Worm (Caenorhabditis elegans) whole organism, late embryonic: Measurements from ENCODE around the gene C24H11.1.

Source experiments
- C08G9.2 ChIP-seq: sonication (generic microtip); optimal IDR thresholded peaks from 2 replicates; lab custom pipeline; 2016; ENCODE audit warnings: mild to moderate bottlenecking, missing genetic modification characterization, moderate library complexity, missing compliant biosample characterization
- C38D4.7 ChIP-seq: fragments of 200-800 bp; sonication (Bioruptor generic); optimal IDR thresholded peaks from 2 replicates; lab custom pipeline; 2018; ENCODE audit warnings: mild to moderate bottlenecking, missing genetic modification characterization, moderate library complexity, missing compliant biosample characterization
- F13H6.1 ChIP-seq: sonication (generic microtip); optimal IDR thresholded peaks from 2 replicates; lab custom pipeline; 2016; ENCODE audit warnings: missing genetic modification characterization, missing compliant biosample characterization
- T23F11.4 ChIP-seq: fragments of 200-800 bp; sonication (Bioruptor generic); optimal IDR thresholded peaks from 2 replicates; lab custom pipeline; 2018; ENCODE audit warnings: mild to moderate bottlenecking, missing genetic modification characterization, missing compliant biosample characterization
- Y22D7AL.16 ChIP-seq: sonication (generic microtip); optimal IDR thresholded peaks from 2 replicates; lab custom pipeline; 2016; ENCODE audit warnings: missing genetic modification characterization, missing compliant biosample characterization
- ahr-1 ChIP-seq: sonication (generic microtip); optimal IDR thresholded peaks from 2 replicates; lab custom pipeline; 2016; ENCODE audit warnings: missing genetic modification characterization, missing compliant biosample characterization
- ceh-14 ChIP-seq: sonication (generic microtip); optimal IDR thresholded peaks from 2 replicates; lab custom pipeline; 2016; ENCODE audit warnings: missing genotype, missing genetic modification characterization, missing compliant biosample characterization
- ceh-18 ChIP-seq: sonication (generic microtip); optimal IDR thresholded peaks from 2 replicates; lab custom pipeline; 2016; ENCODE audit warnings: missing genetic modification characterization, missing compliant biosample characterization
- ceh-19 ChIP-seq: fragments of 200-800 bp; sonication (Bioruptor generic); optimal IDR thresholded peaks from 2 replicates; lab custom pipeline; 2018; ENCODE audit warnings: mild to moderate bottlenecking, missing genetic modification characterization, missing compliant biosample characterization
- ceh-2 ChIP-seq: sonication (generic microtip); optimal IDR thresholded peaks from 2 replicates; lab custom pipeline; 2016; ENCODE audit warnings: missing genotype, missing genetic modification characterization, missing compliant biosample characterization
- ceh-22 ChIP-seq: sonication (generic microtip); optimal IDR thresholded peaks from 2 replicates; lab custom pipeline; 2017; ENCODE audit warnings: missing biosample characterization, missing genetic modification characterization
- ceh-30 ChIP-seq: fragments of 150-350 bp; optimal IDR thresholded peaks from 2 replicates; lab custom pipeline; 2014; ENCODE audit warnings: missing biosample characterization, missing genetic modification characterization
- ceh-31 ChIP-seq: sonication (generic microtip); optimal IDR thresholded peaks from 2 replicates; lab custom pipeline; 2016; ENCODE audit warnings: missing genetic modification characterization, missing compliant biosample characterization
- ceh-34 ChIP-seq: sonication (generic microtip); optimal IDR thresholded peaks from 2 replicates; lab custom pipeline; 2016; ENCODE audit warnings: mild to moderate bottlenecking, missing genetic modification characterization, missing compliant biosample characterization
- ceh-45 ChIP-seq: fragments of 200-800 bp; sonication (Bioruptor generic); IDR thresholded peaks from 2 replicates; pipeline ENCODE4 v1.3.6; 2022; ENCODE audit warnings: missing genetic modification reagents, missing genetic modification characterization, missing compliant biosample characterization
- ceh-48 ChIP-seq: sonication (generic microtip); optimal IDR thresholded peaks from 2 replicates; lab custom pipeline; 2016; ENCODE audit warnings: missing genetic modification characterization, inconsistent platforms, missing compliant biosample characterization
- ceh-6 ChIP-seq: fragments of 200-800 bp; sonication (Bioruptor generic); optimal IDR thresholded peaks from 2 replicates; lab custom pipeline; 2018; ENCODE audit warnings: mild to moderate bottlenecking, missing genetic modification characterization, missing compliant biosample characterization
- ceh-9 ChIP-seq: sonication (generic microtip); optimal IDR thresholded peaks from 2 replicates; lab custom pipeline; 2016; ENCODE audit warnings: mild to moderate bottlenecking, missing genetic modification characterization, inconsistent platforms, missing compliant biosample characterization
- che-1 ChIP-seq: sonication (generic microtip); optimal IDR thresholded peaks from 2 replicates; lab custom pipeline; 2016; ENCODE audit warnings: mild to moderate bottlenecking, missing genetic modification characterization, missing compliant biosample characterization
- dmd-4 ChIP-seq: sonication (generic microtip); optimal IDR thresholded peaks from 2 replicates; lab custom pipeline; 2016; ENCODE audit warnings: borderline replicate concordance, missing genetic modification characterization, missing compliant biosample characterization
- dve-1 ChIP-seq: sonication (generic microtip); optimal IDR thresholded peaks from 2 replicates; lab custom pipeline; 2017; ENCODE audit warnings: antibody characterized with exemption, mild to moderate bottlenecking, missing genetic modification characterization, missing compliant biosample characterization
- elt-2 ChIP-seq: sonication (generic microtip); optimal IDR thresholded peaks from 2 replicates; lab custom pipeline; 2016; ENCODE audit warnings: missing genetic modification reagents, missing genetic modification characterization, missing compliant biosample characterization
- elt-4 ChIP-seq: sonication (generic microtip); optimal IDR thresholded peaks from 2 replicates; lab custom pipeline; 2016; ENCODE audit warnings: missing genetic modification characterization, missing compliant biosample characterization
- eyg-1 ChIP-seq: sonication (generic microtip); optimal IDR thresholded peaks from 2 replicates; lab custom pipeline; 2016; ENCODE audit warnings: missing genotype, missing genetic modification characterization, missing compliant biosample characterization
- fax-1 ChIP-seq: sonication (generic microtip); optimal IDR thresholded peaks from 2 replicates; lab custom pipeline; 2016; ENCODE audit warnings: missing genotype, missing genetic modification characterization, missing compliant biosample characterization
- fkh-10 ChIP-seq: fragments of 150-350 bp; optimal IDR thresholded peaks from 2 replicates; lab custom pipeline; 2014; ENCODE audit warnings: missing biosample characterization, missing genetic modification reagents, missing genetic modification characterization
- hlh-15 ChIP-seq: sonication (generic microtip); optimal IDR thresholded peaks from 2 replicates; lab custom pipeline; 2016; ENCODE audit warnings: missing genetic modification characterization, missing compliant biosample characterization
- hlh-30 ChIP-seq: sonication (generic microtip); optimal IDR thresholded peaks from 2 replicates; lab custom pipeline; 2017; ENCODE audit warnings: antibody characterized with exemption, missing genetic modification characterization, missing compliant biosample characterization; ENCODE audit not compliant: insufficient read depth
- hlh-6 ChIP-seq: sonication (generic microtip); optimal IDR thresholded peaks from 2 replicates; lab custom pipeline; 2016; ENCODE audit warnings: missing genotype, missing genetic modification characterization, missing compliant biosample characterization
- hlh-8 ChIP-seq: sonication (generic microtip); optimal IDR thresholded peaks from 2 replicates; lab custom pipeline; 2016; ENCODE audit warnings: missing genotype, missing genetic modification characterization, missing compliant biosample characterization
- lim-6 ChIP-seq: sonication (generic microtip); optimal IDR thresholded peaks from 2 replicates; lab custom pipeline; 2016; ENCODE audit warnings: missing genetic modification characterization, missing compliant biosample characterization
- madf-2 ChIP-seq: sonication (generic microtip); optimal IDR thresholded peaks from 2 replicates; lab custom pipeline; 2017; ENCODE audit warnings: missing genetic modification characterization, missing compliant biosample characterization
- nfya-1 ChIP-seq: sonication (generic microtip); optimal IDR thresholded peaks from 2 replicates; lab custom pipeline; 2017; ENCODE audit warnings: missing genetic modification characterization, mild to moderate bottlenecking, missing compliant biosample characterization, antibody characterized with exemption, moderate library complexity
- nhr-11 ChIP-seq: fragments of 150-350 bp; optimal IDR thresholded peaks from 2 replicates; lab custom pipeline; 2014; ENCODE audit warnings: missing biosample characterization, missing genetic modification characterization
- nhr-232 ChIP-seq: sonication (generic microtip); optimal IDR thresholded peaks from 2 replicates; lab custom pipeline; 2016; ENCODE audit warnings: missing genetic modification characterization, missing compliant biosample characterization
- npax-4 ChIP-seq: sonication (generic microtip); optimal IDR thresholded peaks from 2 replicates; lab custom pipeline; 2016; ENCODE audit warnings: missing genetic modification characterization, missing compliant biosample characterization
- odd-2 ChIP-seq: sonication (generic microtip); optimal IDR thresholded peaks from 2 replicates; lab custom pipeline; 2017; ENCODE audit warnings: antibody characterized with exemption, mild to moderate bottlenecking, missing genetic modification characterization, missing compliant biosample characterization
- pag-3 ChIP-seq: sonication (generic microtip); optimal IDR thresholded peaks from 2 replicates; lab custom pipeline; 2016; ENCODE audit warnings: missing compliant biosample characterization, missing genetic modification characterization, borderline replicate concordance
- pat-9 ChIP-seq: fragments of 200-800 bp; sonication (Bioruptor generic); optimal IDR thresholded peaks from 2 replicates; lab custom pipeline; 2018; ENCODE audit warnings: mild to moderate bottlenecking, missing genetic modification characterization, moderate library complexity, missing compliant biosample characterization
- pha-2 ChIP-seq: sonication (generic microtip); optimal IDR thresholded peaks from 2 replicates; lab custom pipeline; 2017; ENCODE audit warnings: mild to moderate bottlenecking, missing genetic modification characterization, missing compliant biosample characterization
- pha-4 ChIP-seq: fragments of 150-350 bp; optimal IDR thresholded peaks from 2 replicates; lab custom pipeline; 2018; ENCODE audit warnings: missing biosample characterization, missing genetic modification reagents, missing genetic modification characterization
- ref-2 ChIP-seq: sonication (generic microtip); optimal IDR thresholded peaks from 2 replicates; lab custom pipeline; 2016; ENCODE audit warnings: missing genetic modification characterization, missing compliant biosample characterization
- rnt-1 ChIP-seq: sonication (generic microtip); optimal IDR thresholded peaks from 2 replicates; lab custom pipeline; 2016; ENCODE audit warnings: missing genetic modification characterization, missing compliant biosample characterization
- sdc-2 ChIP-seq: sonication (generic microtip); optimal IDR thresholded peaks from 2 replicates; lab custom pipeline; 2016; ENCODE audit warnings: missing genotype, missing genetic modification characterization, missing compliant biosample characterization
- sox-4 ChIP-seq: sonication (generic microtip); optimal IDR thresholded peaks from 2 replicates; lab custom pipeline; 2017; ENCODE audit warnings: mild to moderate bottlenecking, missing genetic modification characterization, inconsistent platforms, missing compliant biosample characterization
- syd-9 ChIP-seq: sonication (generic microtip); optimal IDR thresholded peaks from 2 replicates; lab custom pipeline; 2016; ENCODE audit warnings: mild to moderate bottlenecking, missing genetic modification characterization, moderate library complexity, missing compliant biosample characterization
- tbx-2 ChIP-seq: sonication (generic microtip); optimal IDR thresholded peaks from 2 replicates; lab custom pipeline; 2016; ENCODE audit warnings: missing genetic modification characterization, missing compliant biosample characterization
- ttx-3 ChIP-seq: sonication (generic microtip); optimal IDR thresholded peaks from 2 replicates; lab custom pipeline; 2016; ENCODE audit warnings: missing genetic modification reagents, missing genetic modification characterization, missing compliant biosample characterization
- unc-3 ChIP-seq, 2 experiments: fragments of 200-800 bp in 1 of 2; sonication (Bioruptor generic) in 1 of 2; sonication (generic microtip) in 1 of 2; conservative IDR thresholded peaks in 1 of 2; optimal IDR thresholded peaks in 1 of 2; 2 replicates each; pipeline versions ENCODE4 v1.3.6 to Lab custom; 2016 to 2022; ENCODE audit warnings: missing compliant biosample characterization in 2 of 2, missing genetic modification characterization in 2 of 2, missing genetic modification reagents in 1 of 2
- unc-42 ChIP-seq: sonication (generic microtip); optimal IDR thresholded peaks from 2 replicates; lab custom pipeline; 2016; ENCODE audit warnings: missing genotype, missing genetic modification characterization, missing compliant biosample characterization
- unc-55 ChIP-seq: sonication (generic microtip); optimal IDR thresholded peaks from 2 replicates; lab custom pipeline; 2017; ENCODE audit warnings: missing biosample characterization, missing genetic modification reagents, missing genetic modification characterization
- unc-86 ChIP-seq: sonication (generic microtip); optimal IDR thresholded peaks from 2 replicates; lab custom pipeline; 2016; ENCODE audit warnings: missing genetic modification characterization, missing compliant biosample characterization
- zip-5 ChIP-seq: sonication (generic microtip); optimal IDR thresholded peaks from 2 replicates; lab custom pipeline; 2016; ENCODE audit warnings: missing genetic modification characterization, missing compliant biosample characterization
- ztf-16 ChIP-seq: sonication (generic microtip); optimal IDR thresholded peaks from 2 replicates; lab custom pipeline; 2017; ENCODE audit warnings: missing genetic modification characterization, missing compliant biosample characterization

C24H11.1 gene

DNA sequence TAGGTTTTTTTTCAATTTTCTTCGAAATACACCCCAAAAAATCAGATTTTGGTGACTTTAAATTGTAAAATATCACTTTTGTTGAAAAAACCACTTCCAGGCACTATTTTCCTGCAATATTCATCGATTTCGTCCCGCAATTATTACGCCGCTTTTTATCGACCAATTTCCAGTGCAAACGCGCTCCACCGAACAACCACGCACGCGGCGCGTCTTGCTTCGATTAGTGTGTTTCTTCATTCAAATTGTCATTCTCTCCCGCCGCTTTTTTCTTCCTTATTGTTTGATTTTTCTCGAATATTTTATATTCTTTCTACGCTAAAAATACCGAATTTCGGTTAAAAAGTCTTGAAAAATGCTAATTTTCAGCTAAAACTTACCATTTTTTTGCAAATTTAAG, 38.2 kb downstream of the C24H11.1 start:
- TF ChIP-seq C38D4.7 (no peak), elt-4 (tag; lab: Kevin White, UChicago) (no peak), hlh-15 (tag; lab: Kevin White, UChicago) (no peak), Y22D7AL.16 (no peak), sdc-2 (tag; lab: Kevin White, UChicago) (no peak), unc-55 (GFP tag; lab: Kevin White, UChicago) (peak; percentile 40), T23F11.4 (GFP tag; lab: Kevin White, UChicago) (no peak), madf-2 (tag; lab: Kevin White, UChicago) (no peak), lim-6 (no peak), eyg-1 (no peak), fkh-10 (GFP tag; lab: Kevin White, UChicago) (no peak), syd-9 (tag; lab: Kevin White, UChicago) (no peak), pag-3 (tag; lab: Kevin White, UChicago) (no peak), ceh-30 (tag; lab: Kevin White, UChicago) (no peak), hlh-8 (tag; lab: Kevin White, UChicago) (no peak), tbx-2 (tag; lab: Kevin White, UChicago) (peak; percentile 39), nhr-232 (tag; lab: Kevin White, UChicago) (no peak), ceh-9 (tag; lab: Kevin White, UChicago) (no peak), fax-1 (tag; lab: Kevin White, UChicago) (no peak), pat-9 (tag; lab: Kevin White, UChicago) (no peak), ceh-48 (peak; percentile 98), pha-2 (tag; lab: Kevin White, UChicago) (no peak), ceh-31 (tag; lab: Kevin White, UChicago) (peak; percentile 80), elt-2 (tag; lab: Kevin White, UChicago) (no peak), unc-3 (GFP tag; conservative IDR thresholded peaks at IDR 0.05; lab: Robert Waterston, UW) (no peak), unc-3 (tag; optimal IDR thresholded peaks at IDR 0.05; lab: Kevin White, UChicago) (no peak), rnt-1 (tag; lab: Kevin White, UChicago) (peak; percentile 48), dmd-4 (no peak), zip-5 (tag; lab: Kevin White, UChicago) (no peak), hlh-6 (tag; lab: Kevin White, UChicago) (no peak), sox-4 (tag; lab: Kevin White, UChicago) (no peak), ref-2 (tag; lab: Kevin White, UChicago) (no peak), ceh-19 (GFP tag; lab: Kevin White, UChicago) (no peak), npax-4 (no peak), pha-4 (tag; lab: Kevin White, UChicago) (no peak), ceh-18 (peak; percentile 34), F13H6.1 (no peak), nfya-1 (tag; lab: Kevin White, UChicago) (peak; percentile 81), nhr-11 (tag; lab: Kevin White, UChicago) (no peak), ceh-2 (tag; lab: Kevin White, UChicago) (peak; percentile 26), hlh-30 (peak; percentile 83), ttx-3 (tag; lab: Kevin White, UChicago) (peak; percentile 34), ceh-34 (peak; percentile 23), ceh-45 (no peak), unc-86 (no peak), odd-2 (tag; lab: Kevin White, UChicago) (no peak), ceh-22 (tag; lab: Kevin White, UChicago) (no peak), che-1 (tag; lab: Kevin White, UChicago) (no peak), unc-42 (tag; lab: Kevin White, UChicago) (peak; percentile 58), ahr-1 (tag; lab: Kevin White, UChicago) (no peak), ceh-14 (tag; lab: Kevin White, UChicago) (no peak), ztf-16 (tag; lab: Kevin White, UChicago) (no peak), C08G9.2 (peak; percentile 3), dve-1 (tag; lab: Kevin White, UChicago) (peak; percentile 30), ceh-6 (GFP tag; lab: Kevin White, UChicago) (no peak)
